Fruit fly (Drosophila melanogaster) whole organism, embryonic: ENCODE measurements around the gene Mrm2.

Source experiments
- Ada2b ChIP-seq: fragments of 200-800 bp; sonication (Bioruptor generic); IDR thresholded peaks from 2 replicates; pipeline ENCODE4 v1.3.6; 2022; ENCODE audit warnings: missing biosample characterization, missing genetic modification characterization
- Antp ChIP-seq: fragments of 200-800 bp; sonication (Bioruptor generic); optimal IDR thresholded peaks from 3 replicates; lab custom pipeline; 2016; ENCODE audit warnings: missing biosample characterization, missing genetic modification characterization
- CG10274 ChIP-seq: fragments of 200-800 bp; sonication (Bioruptor generic); optimal IDR thresholded peaks from 3 replicates; lab custom pipeline; 2017; ENCODE audit warnings: missing biosample characterization, mild to moderate bottlenecking, missing genetic modification characterization
- CG11093 ChIP-seq: fragments of 200-800 bp; sonication (Bioruptor generic); IDR thresholded peaks from 3 replicates; pipeline ENCODE4 v1.3.6; 2022; ENCODE audit warnings: missing biosample characterization, missing genetic modification characterization
- CG11695 ChIP-seq: fragments of 200-800 bp; sonication (Bioruptor generic); IDR thresholded peaks from 3 replicates; pipeline ENCODE4 v1.3.6; 2022; ENCODE audit warnings: missing biosample characterization, missing genetic modification characterization
- CG12104 ChIP-seq: fragments of 200-800 bp; sonication (Bioruptor generic); optimal IDR thresholded peaks from 3 replicates; lab custom pipeline; 2016; ENCODE audit warnings: missing biosample characterization, missing genetic modification characterization
- CG12299 ChIP-seq: fragments of 200-800 bp; sonication (Bioruptor generic); optimal IDR thresholded peaks from 2 replicates; lab custom pipeline; 2018; ENCODE audit warnings: missing biosample characterization, mild to moderate bottlenecking, missing genetic modification characterization
- CG12744 ChIP-seq: fragments of 200-800 bp; sonication (Bioruptor generic); optimal IDR thresholded peaks from 2 replicates; lab custom pipeline; 2016; ENCODE audit warnings: missing biosample characterization, missing genetic modification characterization
- CG17361 ChIP-seq: fragments of 200-800 bp; sonication (Bioruptor generic); IDR thresholded peaks from 3 replicates; pipeline ENCODE4 v1.3.6; 2022; ENCODE audit warnings: missing biosample characterization, missing genetic modification characterization
- CG17912 ChIP-seq: fragments of 200-800 bp; sonication (Bioruptor generic); optimal IDR thresholded peaks from 2 replicates; lab custom pipeline; 2018; ENCODE audit warnings: missing biosample characterization, mild to moderate bottlenecking, missing genetic modification characterization
- CG2889 ChIP-seq: fragments of 200-800 bp; sonication (Bioruptor generic); IDR thresholded peaks from 3 replicates; pipeline ENCODE4 v1.3.6; 2022; ENCODE audit warnings: missing biosample characterization, missing genetic modification characterization
- CG3281 ChIP-seq: fragments of 200-800 bp; sonication (Bioruptor generic); optimal IDR thresholded peaks from 3 replicates; lab custom pipeline; 2017; ENCODE audit warnings: missing biosample characterization, mild to moderate bottlenecking, missing genetic modification characterization
- CG34224 ChIP-seq: fragments of 200-800 bp; sonication (Bioruptor generic); IDR thresholded peaks from 3 replicates; pipeline ENCODE4 v1.3.6; 2022; ENCODE audit warnings: missing biosample characterization, missing genetic modification characterization; ENCODE audit not compliant: partially characterized antibody
- CG3726 ChIP-seq: fragments of 200-800 bp; sonication (Bioruptor generic); IDR thresholded peaks from 3 replicates; pipeline ENCODE4, ENCODE4 v1.3.6; 2022; ENCODE audit warnings: missing biosample characterization, missing genetic modification characterization
- CG43689 ChIP-seq: fragments of 200-800 bp; sonication (Bioruptor generic); IDR thresholded peaks from 2 replicates; pipeline ENCODE4 v1.3.6; 2022; ENCODE audit warnings: missing biosample characterization, missing genetic modification characterization
- CG5180 ChIP-seq: fragments of 200-800 bp; sonication (Bioruptor generic); optimal IDR thresholded peaks from 3 replicates; lab custom pipeline; 2017; ENCODE audit warnings: missing biosample characterization, missing genetic modification characterization, mild to moderate bottlenecking, moderate library complexity, missing genetic modification reagents
- CG6689 ChIP-seq: fragments of 200-800 bp; sonication (Bioruptor generic); IDR thresholded peaks from 2 replicates; pipeline ENCODE4 v1.3.6; 2022; ENCODE audit warnings: missing biosample characterization, missing genetic modification characterization
- CG6854 ChIP-seq: fragments of 200-800 bp; sonication (Bioruptor generic); optimal IDR thresholded peaks from 3 replicates; lab custom pipeline; 2017; ENCODE audit warnings: missing biosample characterization, mild to moderate bottlenecking, missing genetic modification characterization
- CG8388 ChIP-seq: fragments of 200-800 bp; sonication (Bioruptor generic); optimal IDR thresholded peaks from 2 replicates; lab custom pipeline; 2019; ENCODE audit warnings: missing biosample characterization, mild to moderate bottlenecking, missing genetic modification characterization, moderate library complexity
- CkIIα-i1 ChIP-seq: fragments of 200-800 bp; sonication (Bioruptor generic); IDR thresholded peaks from 2 replicates; pipeline ENCODE4 v1.3.6; 2022; ENCODE audit warnings: missing biosample characterization, missing genetic modification characterization
- CrebB ChIP-seq: fragments of 200-800 bp; sonication (Bioruptor generic); optimal IDR thresholded peaks from 3 replicates; lab custom pipeline; 2018; ENCODE audit warnings: missing biosample characterization, mild to moderate bottlenecking, missing genetic modification characterization
- D ChIP-seq, 2 experiments: fragments of 200-800 bp in 1 of 2; fragments of >200 bp in 1 of 2; sonication (Bioruptor generic) in 1 of 2; optimal IDR thresholded peaks; 2 replicates in 1 of 2; 3 replicates in 1 of 2; lab custom pipeline; 2017; ENCODE audit warnings: mild to moderate bottlenecking in 1 of 2, missing biosample characterization in 1 of 2, missing genetic modification characterization in 1 of 2, missing genetic modification reagents in 1 of 2
- Hsf ChIP-seq: fragments of 200-800 bp; sonication (Bioruptor generic); optimal IDR thresholded peaks from 3 replicates; lab custom pipeline; 2016; ENCODE audit warnings: missing biosample characterization, missing genetic modification characterization
- Kr ChIP-seq: fragments of 200-800 bp; sonication (Bioruptor generic); optimal IDR thresholded peaks from 2 replicates; lab custom pipeline; 2017; ENCODE audit warnings: missing biosample characterization, mild to moderate bottlenecking, missing genetic modification characterization
- Lim3 ChIP-seq: fragments of 200-800 bp; sonication (Bioruptor generic); IDR thresholded peaks from 2 replicates; pipeline ENCODE4 v1.3.6; 2022; ENCODE audit warnings: missing biosample characterization, missing genetic modification characterization
- Oaz ChIP-seq: fragments of 200-800 bp; sonication (Bioruptor generic); IDR thresholded peaks from 2 replicates; pipeline ENCODE4 v1.3.6; 2022; ENCODE audit warnings: missing biosample characterization, missing genetic modification characterization
- Poxn ChIP-seq: fragments of 200-800 bp; sonication (Bioruptor generic); IDR thresholded peaks from 2 replicates; pipeline ENCODE4 v1.3.6; 2022; ENCODE audit warnings: missing biosample characterization, missing genetic modification characterization
- Side ChIP-seq: fragments of 200-800 bp; sonication (Bioruptor generic); optimal IDR thresholded peaks from 2 replicates; lab custom pipeline; 2016; ENCODE audit warnings: missing biosample characterization, missing genetic modification characterization
- Ssrp ChIP-seq: fragments of 200-800 bp; sonication (Bioruptor generic); optimal IDR thresholded peaks from 2 replicates; lab custom pipeline; 2018; ENCODE audit warnings: missing biosample characterization, mild to moderate bottlenecking, missing genetic modification characterization, moderate library complexity
- ase ChIP-seq: fragments of 200-800 bp; sonication (Bioruptor generic); IDR thresholded peaks from 3 replicates; pipeline ENCODE4 v1.3.6; 2022; ENCODE audit warnings: missing biosample characterization, missing genetic modification characterization
- ato ChIP-seq: fragments of 200-800 bp; sonication (Bioruptor generic); IDR thresholded peaks from 2 replicates; pipeline ENCODE4 v1.3.6; 2022; ENCODE audit warnings: missing biosample characterization, missing genetic modification characterization; ENCODE audit not compliant: partially characterized antibody
- crol ChIP-seq: fragments of 200-800 bp; sonication (Bioruptor generic); IDR thresholded peaks from 2 replicates; pipeline ENCODE4 v1.3.6; 2022; ENCODE audit warnings: missing biosample characterization, missing genetic modification characterization
- danr ChIP-seq: fragments of 200-800 bp; sonication (Bioruptor generic); IDR thresholded peaks from 2 replicates; pipeline ENCODE4 v1.3.6; 2022; ENCODE audit warnings: missing biosample characterization, missing genetic modification characterization
- dati ChIP-seq: fragments of 200-800 bp; sonication (Bioruptor generic); IDR thresholded peaks from 2 replicates; pipeline ENCODE4 v1.3.6; 2022; ENCODE audit warnings: missing biosample characterization, missing genetic modification characterization
- eyg ChIP-seq: fragments of 200-800 bp; sonication (Bioruptor generic); optimal IDR thresholded peaks from 3 replicates; lab custom pipeline; 2016; ENCODE audit warnings: missing biosample characterization, missing genetic modification characterization
- fd102C ChIP-seq: fragments of 200-800 bp; sonication (Bioruptor generic); optimal IDR thresholded peaks from 2 replicates; lab custom pipeline; 2018; ENCODE audit warnings: missing biosample characterization, mild to moderate bottlenecking, missing genetic modification characterization, moderate library complexity
- hbn ChIP-seq: fragments of 200-800 bp; sonication (Bioruptor generic); IDR thresholded peaks from 2 replicates; pipeline ENCODE4 v1.3.6; 2022; ENCODE audit warnings: missing biosample characterization, missing genetic modification characterization; ENCODE audit not compliant: partially characterized antibody
- her ChIP-seq: fragments of 200-800 bp; sonication (Bioruptor generic); optimal IDR thresholded peaks from 2 replicates; lab custom pipeline; 2016; ENCODE audit warnings: missing biosample characterization, missing genetic modification characterization
- kay ChIP-seq: fragments of 200-800 bp; sonication (Bioruptor generic); optimal IDR thresholded peaks from 2 replicates; lab custom pipeline; 2016; ENCODE audit warnings: missing biosample characterization, missing genetic modification characterization
- knrl ChIP-seq: fragments of 200-800 bp; sonication (Bioruptor generic); IDR thresholded peaks from 3 replicates; pipeline ENCODE4 v1.3.6; 2022; ENCODE audit warnings: missing biosample characterization, missing genetic modification characterization; ENCODE audit not compliant: partially characterized antibody
- mld ChIP-seq: fragments of 200-800 bp; sonication (Bioruptor generic); IDR thresholded peaks from 3 replicates; pipeline ENCODE4 v1.3.6; 2022; ENCODE audit warnings: missing biosample characterization, missing genetic modification characterization; ENCODE audit not compliant: partially characterized antibody
- nau ChIP-seq: fragments of 200-800 bp; sonication (Bioruptor generic); optimal IDR thresholded peaks from 3 replicates; lab custom pipeline; 2017; ENCODE audit warnings: missing biosample characterization, mild to moderate bottlenecking, missing genetic modification characterization, missing genetic modification reagents
- nerfin-2 ChIP-seq: fragments of 200-800 bp; sonication (Bioruptor generic); IDR thresholded peaks from 2 replicates; pipeline ENCODE4 v1.3.6; 2022; ENCODE audit warnings: missing biosample characterization, missing genetic modification characterization; ENCODE audit not compliant: partially characterized antibody
- otp ChIP-seq: fragments of 200-800 bp; sonication (Bioruptor generic); IDR thresholded peaks from 3 replicates; pipeline ENCODE4, ENCODE4 v1.3.6; 2022; ENCODE audit warnings: missing biosample characterization, missing genetic modification characterization
- p53 ChIP-seq: fragments of 200-800 bp; sonication (Bioruptor generic); optimal IDR thresholded peaks from 2 replicates; lab custom pipeline; 2016; ENCODE audit warnings: missing biosample characterization, missing genetic modification characterization
- pho ChIP-seq: fragments of 200-800 bp; sonication (Bioruptor generic); optimal IDR thresholded peaks from 2 replicates; lab custom pipeline; 2016; ENCODE audit warnings: missing biosample characterization, missing genetic modification characterization
- sisA ChIP-seq: fragments of 200-800 bp; sonication (Bioruptor generic); IDR thresholded peaks from 2 replicates; pipeline ENCODE4 v1.3.6; 2022; ENCODE audit warnings: missing biosample characterization, missing genetic modification characterization
- wdn ChIP-seq: fragments of 200-800 bp; sonication (Bioruptor generic); IDR thresholded peaks from 2 replicates; pipeline ENCODE4 v1.3.6; 2022; ENCODE audit warnings: missing biosample characterization, missing genetic modification characterization
- wek ChIP-seq: fragments of 200-800 bp; sonication (Bioruptor generic); optimal IDR thresholded peaks from 3 replicates; lab custom pipeline; 2018; ENCODE audit warnings: missing biosample characterization, mild to moderate bottlenecking, missing genetic modification characterization, moderate library complexity
- zen2 ChIP-seq: fragments of 200-800 bp; sonication (Bioruptor generic); IDR thresholded peaks from 3 replicates; pipeline ENCODE4 v1.3.6; 2022; ENCODE audit warnings: missing biosample characterization, missing genetic modification characterization; ENCODE audit not compliant: partially characterized antibody

Mrm2 gene

DNA sequence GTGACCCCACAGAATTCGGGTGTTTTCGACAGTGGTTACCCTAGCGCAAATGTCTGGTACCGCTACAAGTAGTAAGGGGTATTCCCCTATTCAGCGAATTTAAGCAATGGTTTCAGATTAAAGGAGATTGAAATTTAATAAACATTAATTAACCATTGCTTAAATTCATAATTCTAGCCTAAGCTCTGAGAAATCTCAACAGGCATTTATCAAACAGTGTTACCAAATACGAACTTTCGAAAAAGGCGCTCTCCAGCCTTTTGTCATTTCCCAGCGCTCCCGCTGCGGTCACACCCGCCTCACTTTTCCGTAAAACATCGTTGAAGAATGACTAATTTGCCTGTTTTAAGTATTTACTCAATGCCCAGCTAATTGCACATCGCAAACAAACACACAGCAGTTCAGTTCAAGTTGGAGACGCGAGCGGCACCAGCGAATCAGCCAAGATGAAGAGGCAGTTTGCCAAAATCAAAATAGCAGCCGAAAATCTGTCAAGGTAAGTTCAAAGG, 43.5 kb downstream of the Mrm2 start, which contains the start of the genes Surf6 and RhoGAP92B (continued):
- TF ChIP-seq her (GFP tag; lab: Kevin White, UChicago) (peak; percentile 63), dati (no peak), CG5180 (GFP tag; lab: Kevin White, UChicago) (no peak), CG43689 (GFP tag; lab: Robert Waterston, UW) (no peak), pho (GFP tag; lab: Kevin White, UChicago) (peak; percentile 32), hbn (0 out of 2 replicates have a peak, but pooled peaks have one; percentile 18), Oaz (no peak), Kr (GFP tag; lab: Kevin White, UChicago) (no peak), D (optimal IDR thresholded peaks at IDR 0.05; lab: Kevin White, UChicago) (no peak), D (GFP tag; optimal IDR thresholded peaks at IDR 0.05; lab: Kevin White, UChicago) (peak; percentile 31), Hsf (peak; percentile 71), CG3281 (GFP tag; lab: Kevin White, UChicago) (peak; percentile 73), ase (no peak), crol (GFP tag; lab: Robert Waterston, UW) (no peak), wek (peak; percentile 99), kay (GFP tag; lab: Kevin White, UChicago) (peak; percentile 75), CG17912 (GFP tag; lab: Kevin White, UChicago) (no peak), danr (GFP tag; lab: Robert Waterston, UW) (no peak), wdn (GFP tag; lab: Robert Waterston, UW) (no peak), Antp (GFP tag; lab: Kevin White, UChicago) (peak; percentile 45), CG17361 (GFP tag; lab: Robert Waterston, UW) (peak; percentile 63; the same call in 2 of the 3 replicates), CG11695 (GFP tag; lab: Robert Waterston, UW) (0 out of 3 replicates have a peak, but pooled peaks have one; percentile 25), CkIIα-i1 (GFP tag; lab: Robert Waterston, UW) (no peak), eyg (GFP tag; lab: Kevin White, UChicago) (peak; percentile 43), mld (no peak), Side (GFP tag; lab: Kevin White, UChicago) (peak; percentile 67), CG34224 (no peak), CG11093 (GFP tag; lab: Robert Waterston, UW) (peak; percentile 9; the same call in 1 of the 3 replicates), sisA (GFP tag; lab: Robert Waterston, UW) (peak; percentile 36; the same call in 1 of the 2 replicates), CG12104 (GFP tag; lab: Kevin White, UChicago) (peak; percentile 38), ato (GFP tag; lab: Robert Waterston, UW) (no peak), CG3726 (GFP tag; lab: Robert Waterston, UW) (0 out of 3 replicates have a peak, but pooled peaks have one; percentile 17), fd102C (no peak), CG12299 (tag; lab: Kevin White, UChicago) (peak; percentile 55), CG6854 (GFP tag; lab: Kevin White, UChicago) (peak; percentile 11), nau (GFP tag; lab: Kevin White, UChicago) (peak; percentile 77), CG12744 (peak; percentile 19), p53 (GFP tag; lab: Kevin White, UChicago) (peak; percentile 55), CG2889 (GFP tag; lab: Robert Waterston, UW) (no peak), Ada2b (GFP tag; lab: Robert Waterston, UW) (0 out of 2 replicates have a peak, but pooled peaks have one; percentile 18), CG6689 (peak; percentile 57), nerfin-2 (no peak), otp (GFP tag; lab: Robert Waterston, UW) (no peak), zen2 (GFP tag; lab: Robert Waterston, UW) (no peak), Poxn (GFP tag; lab: Robert Waterston, UW) (no peak), CrebB (no peak), Ssrp (tag; lab: Kevin White, UChicago) (peak; percentile 46), knrl (peak; percentile 62; the same call in 2 of the 3 replicates), CG10274 (GFP tag; lab: Kevin White, UChicago) (no peak), CG8388 (GFP tag; lab: Kevin White, UChicago) (no peak), Lim3 (GFP tag; lab: Robert Waterston, UW) (no peak)
